Fruit fly (Drosophila melanogaster) whole organism, prepupa: ENCODE measurements around the gene CG2656.

Experiments used
- Blimp-1 ChIP-seq: fragments of 200-800 bp; sonication (Bioruptor generic); optimal IDR thresholded peaks from 3 replicates; lab custom pipeline; 2017; ENCODE audit warnings: missing biosample characterization, missing genetic modification characterization, mild to moderate bottlenecking, moderate library complexity, missing genetic modification reagents
- CG1621 ChIP-seq: fragments of 200-800 bp; sonication (Bioruptor generic); optimal IDR thresholded peaks from 3 replicates; lab custom pipeline; 2018; ENCODE audit warnings: missing biosample characterization, mild to moderate bottlenecking, missing genetic modification characterization
- CG31627 ChIP-seq: fragments of 200-800 bp; sonication (Bioruptor generic); optimal IDR thresholded peaks from 3 replicates; lab custom pipeline; 2016; ENCODE audit warnings: missing biosample characterization, missing genetic modification characterization
- CG4318 ChIP-seq: fragments of 200-800 bp; sonication (Bioruptor generic); optimal IDR thresholded peaks from 3 replicates; lab custom pipeline; 2017; ENCODE audit warnings: missing biosample characterization, mild to moderate bottlenecking, missing genetic modification characterization
- CG8319 ChIP-seq: fragments of 200-800 bp; sonication (Bioruptor generic); optimal IDR thresholded peaks from 3 replicates; lab custom pipeline; 2016; ENCODE audit warnings: missing biosample characterization, missing genetic modification characterization
- Gug ChIP-seq: fragments of 200-800 bp; sonication (Bioruptor generic); IDR thresholded peaks from 2 replicates; pipeline ENCODE4 v1.3.6; 2022; ENCODE audit warnings: missing biosample characterization, missing genetic modification characterization
- Met ChIP-seq: fragments of 200-800 bp; sonication (Bioruptor generic); optimal IDR thresholded peaks from 3 replicates; lab custom pipeline; 2016; ENCODE audit warnings: missing biosample characterization, missing genetic modification characterization
- OdsH ChIP-seq: fragments of 200-800 bp; sonication (Bioruptor generic); optimal IDR thresholded peaks from 3 replicates; lab custom pipeline; 2016; ENCODE audit warnings: missing biosample characterization, missing genetic modification characterization
- net ChIP-seq: fragments of 200-800 bp; sonication (Bioruptor generic); optimal IDR thresholded peaks from 3 replicates; lab custom pipeline; 2016; ENCODE audit warnings: missing biosample characterization, missing genetic modification characterization
- spab ChIP-seq: fragments of 200-800 bp; sonication (Bioruptor generic); optimal IDR thresholded peaks from 2 replicates; lab custom pipeline; 2017; ENCODE audit warnings: missing biosample characterization, mild to moderate bottlenecking, missing genetic modification characterization, missing genetic modification reagents
- topi ChIP-seq: fragments of 200-800 bp; sonication (Bioruptor generic); optimal IDR thresholded peaks from 3 replicates; lab custom pipeline; 2016; ENCODE audit warnings: missing biosample characterization, missing genetic modification characterization

DNA sequence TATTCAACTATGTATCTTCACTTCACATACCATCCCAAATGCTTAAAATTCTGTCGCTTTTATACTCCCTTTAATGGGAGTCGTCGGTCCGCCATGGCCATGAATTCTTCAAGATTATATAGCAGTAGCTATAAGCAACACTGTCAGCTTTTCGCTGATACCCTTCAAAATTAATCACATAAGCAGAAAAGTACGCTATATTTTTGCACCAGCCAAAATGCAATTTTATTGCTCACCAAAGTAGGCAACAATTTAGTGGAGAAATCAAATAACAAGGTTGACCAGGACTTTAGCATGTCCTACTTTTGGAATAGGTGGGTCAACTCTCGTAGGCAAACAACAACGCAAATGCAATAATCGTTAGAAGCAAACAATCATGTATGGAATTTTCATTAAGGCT lies 55.3 kb downstream of the CG2656 start:
- TF ChIP-seq Gug (GFP tag; lab: Robert Waterston, UW) (no peak), OdsH (GFP tag; lab: Kevin White, UChicago) (no peak), spab (GFP tag; lab: Kevin White, UChicago) (no peak), Met (GFP tag; lab: Kevin White, UChicago) (no peak), net (GFP tag; lab: Kevin White, UChicago) (no peak), CG1621 (tag; lab: Kevin White, UChicago) (no peak), topi (no peak), Blimp-1 (GFP tag; lab: Kevin White, UChicago) (no peak), CG31627 (no peak), CG4318 (GFP tag; lab: Kevin White, UChicago) (no peak), CG8319 (GFP tag; lab: Kevin White, UChicago) (no peak)
